Fruit fly (Drosophila melanogaster) whole organism, prepupa: ENCODE data around the gene Cdc23.

ENCODE experiments used
- CG10669 ChIP-seq: fragments of 200-800 bp; sonication (Bioruptor generic); optimal IDR thresholded peaks from 3 replicates; lab custom pipeline; 2018; ENCODE audit warnings: missing biosample characterization, mild to moderate bottlenecking, missing genetic modification characterization, moderate library complexity
- CG11294 ChIP-seq: fragments of 200-800 bp; sonication (Bioruptor generic); IDR thresholded peaks from 2 replicates; pipeline ENCODE4 v1.3.6; 2022; ENCODE audit warnings: missing biosample characterization, missing genetic modification characterization
- CG11762 ChIP-seq: fragments of 200-800 bp; sonication (Bioruptor generic); optimal IDR thresholded peaks from 3 replicates; lab custom pipeline; 2016; ENCODE audit warnings: missing biosample characterization, missing genetic modification characterization; ENCODE audit not compliant: insufficient read depth
- CG15336 ChIP-seq: fragments of 200-800 bp; sonication (Bioruptor generic); IDR thresholded peaks from 2 replicates; pipeline ENCODE4 v1.3.6; 2022; ENCODE audit warnings: missing biosample characterization, missing genetic modification characterization
- CG16779 ChIP-seq: fragments of 200-800 bp; sonication (Bioruptor generic); optimal IDR thresholded peaks from 3 replicates; lab custom pipeline; 2017; ENCODE audit warnings: missing biosample characterization, mild to moderate bottlenecking, missing genetic modification characterization
- CG3032 ChIP-seq: fragments of 200-800 bp; optimal IDR thresholded peaks from 2 replicates; lab custom pipeline; 2019; ENCODE audit warnings: missing biosample characterization, mild to moderate bottlenecking, missing genetic modification characterization, moderate library complexity
- CG3919 ChIP-seq: fragments of 200-800 bp; sonication (Bioruptor generic); optimal IDR thresholded peaks from 3 replicates; lab custom pipeline; 2016; ENCODE audit warnings: missing biosample characterization, missing genetic modification characterization
- CG6276 ChIP-seq: fragments of 200-800 bp; sonication (Bioruptor generic); optimal IDR thresholded peaks from 2 replicates; lab custom pipeline; 2017; ENCODE audit warnings: missing biosample characterization, mild to moderate bottlenecking, missing genetic modification characterization
- CG6808 ChIP-seq: fragments of 200-800 bp; sonication (Bioruptor generic); optimal IDR thresholded peaks from 3 replicates; lab custom pipeline; 2017; ENCODE audit warnings: missing biosample characterization, missing genetic modification characterization, mild to moderate bottlenecking, moderate library complexity, missing genetic modification reagents
- CG6854 ChIP-seq: fragments of 200-800 bp; sonication (Bioruptor generic); optimal IDR thresholded peaks from 2 replicates; lab custom pipeline; 2017; ENCODE audit warnings: missing biosample characterization, mild to moderate bottlenecking, missing genetic modification characterization
- CG7368 ChIP-seq: fragments of 200-800 bp; sonication (Bioruptor generic); optimal IDR thresholded peaks from 3 replicates; lab custom pipeline; 2016; ENCODE audit warnings: missing biosample characterization, missing genetic modification characterization
- CG8119 ChIP-seq: fragments of 200-800 bp; sonication (Bioruptor generic); IDR thresholded peaks from 3 replicates; pipeline ENCODE4 v1.3.6; 2022; ENCODE audit warnings: missing biosample characterization, missing genetic modification characterization
- CG8319 ChIP-seq: fragments of 200-800 bp; sonication (Bioruptor generic); optimal IDR thresholded peaks from 3 replicates; lab custom pipeline; 2016; ENCODE audit warnings: missing biosample characterization, missing genetic modification characterization
- CG8632 ChIP-seq: fragments of 200-800 bp; sonication (Bioruptor generic); optimal IDR thresholded peaks from 3 replicates; lab custom pipeline; 2016; ENCODE audit warnings: missing biosample characterization, missing genetic modification characterization
- CG9139 ChIP-seq: fragments of 200-800 bp; sonication (Bioruptor generic); optimal IDR thresholded peaks from 3 replicates; lab custom pipeline; 2017; ENCODE audit warnings: missing biosample characterization, mild to moderate bottlenecking, missing genetic modification characterization
- Eip75B ChIP-seq: fragments of 200-800 bp; sonication (Bioruptor generic); optimal IDR thresholded peaks from 3 replicates; lab custom pipeline; 2016; ENCODE audit warnings: missing biosample characterization, missing genetic modification characterization
- Eip93F ChIP-seq: fragments of 200-800 bp; sonication (Bioruptor generic); optimal IDR thresholded peaks from 2 replicates; lab custom pipeline; 2016; ENCODE audit warnings: missing biosample characterization, mild to moderate bottlenecking, missing genetic modification characterization
- Gug ChIP-seq: fragments of 200-800 bp; sonication (Bioruptor generic); IDR thresholded peaks from 2 replicates; pipeline ENCODE4 v1.3.6; 2022; ENCODE audit warnings: missing biosample characterization, missing genetic modification characterization
- Hr38 ChIP-seq: sonication (Bioruptor generic); optimal IDR thresholded peaks from 2 replicates; lab custom pipeline; 2016; ENCODE audit warnings: missing biosample characterization, missing genetic modification characterization
- Hr4 ChIP-seq: fragments of 200-800 bp; sonication (Bioruptor generic); optimal IDR thresholded peaks from 3 replicates; lab custom pipeline; 2016; ENCODE audit warnings: missing biosample characterization, missing genetic modification characterization
- Met ChIP-seq: fragments of 200-800 bp; sonication (Bioruptor generic); optimal IDR thresholded peaks from 3 replicates; lab custom pipeline; 2016; ENCODE audit warnings: missing biosample characterization, missing genetic modification characterization
- Sox14 ChIP-seq: fragments of 200-800 bp; sonication (Bioruptor generic); optimal IDR thresholded peaks from 3 replicates; lab custom pipeline; 2016; ENCODE audit warnings: missing biosample characterization, missing genetic modification characterization
- achi ChIP-seq: fragments of 200-800 bp; sonication (Bioruptor generic); optimal IDR thresholded peaks from 3 replicates; lab custom pipeline; 2016; ENCODE audit warnings: missing biosample characterization, missing genetic modification characterization
- acj6 ChIP-seq: fragments of 200-800 bp; sonication (Bioruptor generic); optimal IDR thresholded peaks from 3 replicates; lab custom pipeline; 2016; ENCODE audit warnings: missing biosample characterization, missing genetic modification characterization
- cyc ChIP-seq: fragments of 200-800 bp; sonication (Bioruptor generic); optimal IDR thresholded peaks from 3 replicates; lab custom pipeline; 2016; ENCODE audit warnings: missing biosample characterization, missing genetic modification characterization
- dsx ChIP-seq: fragments of 200-800 bp; optimal IDR thresholded peaks from 3 replicates; lab custom pipeline; 2019; ENCODE audit warnings: missing biosample characterization, mild to moderate bottlenecking, missing genetic modification characterization, moderate library complexity; ENCODE audit not compliant: poor library complexity, severe bottlenecking
- eg ChIP-seq: fragments of 200-800 bp; sonication (Bioruptor generic); IDR thresholded peaks from 3 replicates; pipeline ENCODE4 v1.3.6; 2022; ENCODE audit warnings: missing biosample characterization, missing genetic modification characterization
- esn ChIP-seq: fragments of 200-800 bp; sonication (Bioruptor generic); optimal IDR thresholded peaks from 2 replicates; lab custom pipeline; 2016; ENCODE audit warnings: missing biosample characterization, mild to moderate bottlenecking, missing genetic modification characterization, moderate library complexity
- fd59A ChIP-seq: fragments of 200-800 bp; sonication (Bioruptor generic); optimal IDR thresholded peaks from 2 replicates; lab custom pipeline; 2017; ENCODE audit warnings: missing biosample characterization, mild to moderate bottlenecking, missing genetic modification characterization, missing genetic modification reagents
- fd85E ChIP-seq: fragments of 200-800 bp; sonication (Bioruptor generic); optimal IDR thresholded peaks from 3 replicates; lab custom pipeline; 2016; ENCODE audit warnings: missing biosample characterization, missing genetic modification characterization
- fkh ChIP-seq: fragments of 200-800 bp; sonication (Bioruptor generic); optimal IDR thresholded peaks from 3 replicates; lab custom pipeline; 2017; ENCODE audit warnings: missing biosample characterization, mild to moderate bottlenecking, missing genetic modification characterization, moderate library complexity
- spab ChIP-seq: fragments of 200-800 bp; sonication (Bioruptor generic); optimal IDR thresholded peaks from 2 replicates; lab custom pipeline; 2017; ENCODE audit warnings: missing biosample characterization, mild to moderate bottlenecking, missing genetic modification characterization, missing genetic modification reagents
- ss ChIP-seq, 2 experiments: fragments of 200-800 bp; sonication (Bioruptor generic); optimal IDR thresholded peaks; 2 replicates in 1 of 2; 3 replicates in 1 of 2; lab custom pipeline; 2017 to 2018; ENCODE audit warnings: mild to moderate bottlenecking in 2 of 2, missing biosample characterization in 2 of 2, missing genetic modification characterization in 2 of 2, moderate library complexity in 1 of 2
- svp ChIP-seq: fragments of 200-800 bp; sonication (Bioruptor generic); peaks from one replicate; lab custom pipeline; 2016; ENCODE audit warnings: missing biosample characterization, missing genetic modification characterization
- vri ChIP-seq: fragments of 200-800 bp; sonication (Bioruptor generic); optimal IDR thresholded peaks from 3 replicates; lab custom pipeline; 2016; ENCODE audit warnings: missing biosample characterization, mild to moderate bottlenecking, missing genetic modification characterization

The Cdc23 gene

dm6 chr2L:20481139-20481858, 22.2 kb downstream of the Cdc23 start:
- TF ChIP-seq CG11294 (no peak), Hr38 (GFP tag; lab: Kevin White, UChicago) (no peak), fkh (GFP tag; lab: Kevin White, UChicago) (no peak), ss (GFP tag; optimal IDR thresholded peaks at IDR 0.05; lab: Kevin White, UChicago) (no peak), CG3919 (GFP tag; lab: Kevin White, UChicago) (no peak), Eip75B (no peak), Hr4 (GFP tag; lab: Kevin White, UChicago) (no peak), achi (GFP tag; lab: Kevin White, UChicago) (no peak), dsx (GFP tag; lab: Kevin White, UChicago) (no peak), Met (GFP tag; lab: Kevin White, UChicago) (no peak), CG8119 (no peak), Eip93F (GFP tag; lab: Kevin White, UChicago) (no peak), CG7368 (GFP tag; lab: Kevin White, UChicago) (no peak), CG10669 (GFP tag; lab: Kevin White, UChicago) (no peak), Sox14 (GFP tag; lab: Kevin White, UChicago) (no peak), CG8319 (GFP tag; lab: Kevin White, UChicago) (no peak), esn (GFP tag; lab: Kevin White, UChicago) (no peak), cyc (no peak), fd59A (GFP tag; lab: Kevin White, UChicago) (no peak), CG8632 (GFP tag; lab: Kevin White, UChicago) (no peak)

dm6 chr2L:20483603-20484002, 24.5 kb downstream of the Cdc23 start:
- TF ChIP-seq vri (GFP tag; lab: Kevin White, UChicago) (no peak), Gug (GFP tag; lab: Robert Waterston, UW) (no peak)

dm6 chr2L:20486050-20486751, 27.1 kb downstream of the Cdc23 start:
- TF ChIP-seq fd85E (GFP tag; lab: Kevin White, UChicago) (no peak), svp (GFP tag; lab: Kevin White, UChicago) (peak; percentile 5)

dm6 chr2L:20486752-20487141, 27.6 kb downstream of the Cdc23 start:
- TF ChIP-seq CG3032 (tag; lab: Kevin White, UChicago): peak; percentile 10
- TF ChIP-seq acj6: no peak
- TF ChIP-seq CG6808 (GFP tag; lab: Kevin White, UChicago): peak; percentile 29
- peak; percentile 17 for TF ChIP-seq dsx (GFP tag; lab: Kevin White, UChicago)
- peak; percentile 27 for TF ChIP-seq spab (GFP tag; lab: Kevin White, UChicago)
- no peak for TF ChIP-seq CG11762 (GFP tag; lab: Kevin White, UChicago)
- TF ChIP-seq CG9139 (GFP tag; lab: Kevin White, UChicago): peak; percentile 20
- no peak for TF ChIP-seq CG6276 (GFP tag; lab: Kevin White, UChicago)
- peak; percentile 18 for TF ChIP-seq CG16779 (tag; lab: Kevin White, UChicago)
- peak; percentile 18 to 68 for TF ChIP-seq ss (GFP tag; optimal IDR thresholded peaks at IDR 0.05; lab: Kevin White, UChicago)
- 0 out of 3 replicates have a peak, but pooled peaks have one; percentile 26 for TF ChIP-seq eg (GFP tag; lab: Robert Waterston, UW)
- TF ChIP-seq CG6854 (GFP tag; lab: Kevin White, UChicago): peak; percentile 69
- TF ChIP-seq svp (GFP tag; lab: Kevin White, UChicago): peak; percentile 29
- 0 out of 2 replicates have a peak, but pooled peaks have one; percentile 19 for TF ChIP-seq CG15336
